Fruit fly (Drosophila melanogaster) whole organism, prepupa: ENCODE data around the gene CG7236.

ENCODE experiments used
- CG1621 ChIP-seq: fragments of 200-800 bp; sonication (Bioruptor generic); optimal IDR thresholded peaks from 3 replicates; lab custom pipeline; 2018; ENCODE audit warnings: missing biosample characterization, mild to moderate bottlenecking, missing genetic modification characterization
- CG6808 ChIP-seq: fragments of 200-800 bp; sonication (Bioruptor generic); optimal IDR thresholded peaks from 3 replicates; lab custom pipeline; 2017; ENCODE audit warnings: missing biosample characterization, missing genetic modification characterization, mild to moderate bottlenecking, moderate library complexity, missing genetic modification reagents
- Ets21C ChIP-seq: fragments of 200-800 bp; sonication (Bioruptor generic); optimal IDR thresholded peaks from 3 replicates; lab custom pipeline; 2016; ENCODE audit warnings: missing biosample characterization, missing genetic modification characterization
- Smox ChIP-seq: fragments of 200-800 bp; sonication (Bioruptor generic); optimal IDR thresholded peaks from 3 replicates; lab custom pipeline; 2016; ENCODE audit warnings: missing biosample characterization, missing genetic modification characterization
- Sox102F ChIP-seq: fragments of 200-800 bp; sonication (Bioruptor generic); optimal IDR thresholded peaks from 2 replicates; lab custom pipeline; 2016; ENCODE audit warnings: missing biosample characterization, mild to moderate bottlenecking, missing genetic modification characterization
- dac ChIP-seq: fragments of 200-800 bp; sonication (Bioruptor generic); optimal IDR thresholded peaks from 2 replicates; lab custom pipeline; 2017; ENCODE audit warnings: missing biosample characterization, mild to moderate bottlenecking, missing genetic modification characterization
- dsx ChIP-seq: fragments of 200-800 bp; optimal IDR thresholded peaks from 3 replicates; lab custom pipeline; 2019; ENCODE audit warnings: missing biosample characterization, mild to moderate bottlenecking, missing genetic modification characterization, moderate library complexity; ENCODE audit not compliant: poor library complexity, severe bottlenecking
- ss ChIP-seq, 2 experiments: fragments of 200-800 bp; sonication (Bioruptor generic); optimal IDR thresholded peaks; 2 replicates in 1 of 2; 3 replicates in 1 of 2; lab custom pipeline; 2017 to 2018; ENCODE audit warnings: mild to moderate bottlenecking in 2 of 2, missing biosample characterization in 2 of 2, missing genetic modification characterization in 2 of 2, moderate library complexity in 1 of 2

DNA sequence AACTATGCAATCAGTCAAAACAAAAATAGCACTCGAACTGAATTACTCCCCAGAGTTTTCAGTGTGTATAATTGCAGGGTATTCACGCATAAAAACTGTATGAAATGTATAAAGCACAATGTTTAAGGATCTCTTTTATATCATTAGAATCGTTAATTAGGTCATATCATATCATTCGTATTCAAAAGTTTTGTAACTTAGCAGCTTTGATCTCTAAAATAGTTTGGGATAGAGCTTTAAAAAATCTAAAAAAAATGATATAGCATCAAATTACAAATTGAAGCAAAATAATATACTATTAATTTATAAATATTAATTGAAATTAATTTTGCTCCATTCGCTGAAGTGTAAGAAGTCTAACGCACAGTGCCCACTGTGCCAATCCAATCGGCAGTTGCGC lies 24.3 kb downstream of the CG7236 start:
- no peak for TF ChIP-seq CG1621 (tag; lab: Kevin White, UChicago)
- no peak for TF ChIP-seq dac (GFP tag; lab: Kevin White, UChicago)
- TF ChIP-seq ss (GFP tag; optimal IDR thresholded peaks at IDR 0.05; lab: Kevin White, UChicago) = no peak
- TF ChIP-seq Sox102F = no peak
- no peak for TF ChIP-seq CG6808 (GFP tag; lab: Kevin White, UChicago)
- no peak for TF ChIP-seq Ets21C (GFP tag; lab: Kevin White, UChicago)
- no peak for TF ChIP-seq dsx (GFP tag; lab: Kevin White, UChicago)
- TF ChIP-seq Smox (GFP tag; lab: Kevin White, UChicago) = no peak
